Worm (Caenorhabditis elegans) whole organism, L3 larva: ENCODE measurements around the gene dpy-19.

Source experiments
- ceh-28 ChIP-seq: fragments of 150-350 bp; optimal IDR thresholded peaks from 2 replicates; lab custom pipeline; 2014; ENCODE audit warnings: missing biosample characterization, missing genetic modification reagents, missing genetic modification characterization
- elt-3 ChIP-seq, 3 experiments: fragments of 150-350 bp in 1 of 3; sonication (generic microtip) in 2 of 3; optimal IDR thresholded peaks; 2 replicates in 2 of 3; 4 replicates in 1 of 3; lab custom pipeline; 2014 to 2017; ENCODE audit warnings: missing biosample characterization in 3 of 3, missing genetic modification characterization in 3 of 3
- nfya-1 ChIP-seq: sonication (generic microtip); optimal IDR thresholded peaks from 2 replicates; lab custom pipeline; 2017; ENCODE audit warnings: missing genetic modification characterization, mild to moderate bottlenecking, missing compliant biosample characterization, antibody characterized with exemption, moderate library complexity; ENCODE audit not compliant: insufficient read depth
- nhr-23 ChIP-seq: fragments of 150-350 bp; optimal IDR thresholded peaks from 2 replicates; lab custom pipeline; 2014; ENCODE audit warnings: missing biosample characterization, missing genetic modification reagents, missing genetic modification characterization
- nhr-43 ChIP-seq: sonication (generic microtip); optimal IDR thresholded peaks from 2 replicates; lab custom pipeline; 2016; ENCODE audit warnings: mild to moderate bottlenecking, missing genetic modification characterization, missing compliant biosample characterization; ENCODE audit not compliant: poor library complexity, severe bottlenecking
- nhr-76 ChIP-seq: fragments of 150-350 bp; sonication (generic microtip); optimal IDR thresholded peaks from 5 replicates; lab custom pipeline; 2014; ENCODE audit warnings: missing biosample characterization, missing genetic modification characterization
- nhr-77 ChIP-seq: fragments of 150-350 bp; optimal IDR thresholded peaks from 2 replicates; lab custom pipeline; 2014; ENCODE audit warnings: missing biosample characterization, missing genetic modification characterization

ce11 chrIII:8683679-8684263 lies 16.5 kb upstream of the dpy-19 start, which contains the start of gene fli-1:
- TF ChIP-seq nhr-43 (tag; lab: Kevin White, UChicago) (peak; percentile 3), nfya-1 (tag; lab: Kevin White, UChicago) (peak; percentile 24), nhr-76 (tag; lab: Kevin White, UChicago) (no peak), nhr-23 (tag; lab: Kevin White, UChicago) (no peak), elt-3 (tag; optimal IDR thresholded peaks at IDR 0.05; lab: Kevin White, UChicago) (no peak), ceh-28 (tag; lab: Kevin White, UChicago) (no peak), nhr-77 (tag; lab: Kevin White, UChicago) (no peak)
